Worm (Caenorhabditis elegans): ENCODE results near the gene chil-18.

The chil-18 gene

DNA sequence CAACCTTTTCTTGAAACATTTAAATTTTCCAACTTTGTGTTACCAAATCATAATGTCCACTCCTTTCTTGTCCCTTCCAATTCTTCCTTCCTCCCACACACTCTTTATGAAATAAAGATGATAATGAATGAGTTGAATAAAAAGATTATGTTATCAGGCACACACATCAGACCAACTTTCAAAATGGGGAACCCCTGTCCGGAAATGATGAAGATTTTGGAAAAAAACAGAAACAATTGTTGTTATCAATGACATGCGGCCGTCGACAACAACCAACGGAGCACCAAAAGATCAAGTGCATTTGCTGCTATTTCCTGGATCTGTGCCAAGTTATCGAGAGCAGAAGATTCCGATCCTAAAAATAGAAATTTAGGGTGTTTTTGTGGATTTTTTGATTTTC is 35.3 kb downstream of the chil-18 start:
- TF ChIP-seq alr-1 (tag; optimal IDR thresholded peaks at IDR 0.05; ENCODE audit: borderline replicate concordance), result no peak
- TF ChIP-seq lin-13 (GFP tag; optimal IDR thresholded peaks at IDR 0.05), result no peak
- peak; percentile 41 for TF ChIP-seq elt-2 (tag; optimal IDR thresholded peaks at IDR 0.05)
- no peak for TF ChIP-seq ceh-90 (tag; optimal IDR thresholded peaks at IDR 0.05)
- TF ChIP-seq efl-1 (optimal IDR thresholded peaks at IDR 0.05), result no peak
- TF ChIP-seq efl-1 (GFP tag; optimal IDR thresholded peaks at IDR 0.05 in 1 of 2), result peak in 1 of 2 experiments; percentile 33
- no peak for TF ChIP-seq C16A3.4 (tag; optimal IDR thresholded peaks at IDR 0.05)

ce11 chrII:9485081-9485730 is 37.1 kb downstream of the chil-18 start:
- no peak for TF ChIP-seq pag-3 (tag; optimal IDR thresholded peaks at IDR 0.05; ENCODE audit: borderline replicate concordance, insufficient read depth)
- TF ChIP-seq unc-98 (GFP tag; IDR thresholded peaks at IDR 0.05), result no peak
- no peak for TF ChIP-seq snu-23 (GFP tag; optimal IDR thresholded peaks at IDR 0.05)
- TF ChIP-seq C04F5.9 (tag; optimal IDR thresholded peaks at IDR 0.05), result no peak
- no peak for TF ChIP-seq egl-13 (tag; optimal IDR thresholded peaks at IDR 0.05)
- peak; percentile 45 for TF ChIP-seq blmp-1 (tag; optimal IDR thresholded peaks at IDR 0.05)
- peak; percentile 59 for TF ChIP-seq lin-14 (GFP tag; optimal IDR thresholded peaks at IDR 0.05)
- TF ChIP-seq nhr-12 (tag; optimal IDR thresholded peaks at IDR 0.05), result no peak
- no peak for TF ChIP-seq ets-5 (GFP tag; IDR thresholded peaks at IDR 0.05)
- TF ChIP-seq ceh-90 (tag; optimal IDR thresholded peaks at IDR 0.05), result no peak
- peak; percentile 22 for TF ChIP-seq tbx-2 (tag; optimal IDR thresholded peaks at IDR 0.05)
- TF ChIP-seq egl-27 (tag; optimal IDR thresholded peaks at IDR 0.05), result no peak
- peak; percentile 12 for TF ChIP-seq nhr-71 (tag; optimal IDR thresholded peaks at IDR 0.05)

ce11 chrII:9487337-9487950 is 39.4 kb downstream of the chil-18 start, which contains the start of gene T19H5.4:
Gene T19H5.4, minus strand, starts transcription at chrII:9487387.
- TF ChIP-seq C16A3.4 (tag; optimal IDR thresholded peaks at IDR 0.05), result peak; percentile 37
- TF ChIP-seq irx-1 (tag; optimal IDR thresholded peaks at IDR 0.05), result no peak
- TF ChIP-seq hlh-4 (tag; optimal IDR thresholded peaks at IDR 0.05), result no peak
- peak; percentile 8 to 11 for TF ChIP-seq efl-1 (optimal IDR thresholded peaks at IDR 0.05)
- peak in 1 of 2 experiments; percentile 90 for TF ChIP-seq efl-1 (GFP tag; optimal IDR thresholded peaks at IDR 0.05 in 1 of 2)
- TF ChIP-seq sox-4 (tag; optimal IDR thresholded peaks at IDR 0.05), result no peak
- no peak for TF ChIP-seq alr-1 (tag; optimal IDR thresholded peaks at IDR 0.05; ENCODE audit: borderline replicate concordance)
- TF ChIP-seq mep-1 (tag; optimal IDR thresholded peaks at IDR 0.05), result no peak
- TF ChIP-seq mdl-1 (tag; optimal IDR thresholded peaks at IDR 0.05), result peak in 1 of 2 experiments; percentile 73
- no peak for TF ChIP-seq nhr-12 (tag; optimal IDR thresholded peaks at IDR 0.05)
- no peak for TF ChIP-seq fkh-8 (tag; optimal IDR thresholded peaks at IDR 0.05)
- no peak for TF ChIP-seq nhr-11 (tag; optimal IDR thresholded peaks at IDR 0.05)
- TF ChIP-seq nhr-77 (tag; optimal IDR thresholded peaks at IDR 0.05), result no peak
- TF ChIP-seq ceh-90 (tag; optimal IDR thresholded peaks at IDR 0.05), result no peak
- peak; percentile 90 for TF ChIP-seq lin-14 (GFP tag; optimal IDR thresholded peaks at IDR 0.05)
- TF ChIP-seq efl-3 (GFP tag; optimal IDR thresholded peaks at IDR 0.05), result no peak
- TF ChIP-seq nhr-19 (GFP tag; conservative IDR thresholded peaks at IDR 0.05), result peak; percentile 61
- TF ChIP-seq fkh-4 (tag; optimal IDR thresholded peaks at IDR 0.05; ENCODE audit: borderline replicate concordance), result no peak
- TF ChIP-seq fkh-10 (GFP tag; optimal IDR thresholded peaks at IDR 0.05), result no peak
- no peak for TF ChIP-seq nhr-84 (tag; optimal IDR thresholded peaks at IDR 0.05)
- peak in 1 of 2 experiments; percentile 20 for TF ChIP-seq egl-27 (tag; optimal IDR thresholded peaks at IDR 0.05)
- peak; percentile 18 for TF ChIP-seq xbp-1 (tag; optimal IDR thresholded peaks at IDR 0.05)
- TF ChIP-seq nhr-47 (tag; optimal IDR thresholded peaks at IDR 0.05), result peak; percentile 44
- peak; percentile 94 for TF ChIP-seq nhr-85 (tag)
- TF ChIP-seq skn-1 (tag; optimal IDR thresholded peaks at IDR 0.05), result peak; percentile 34
- no peak for TF ChIP-seq Y116A8C.19 (tag; optimal IDR thresholded peaks at IDR 0.05; ENCODE audit: borderline replicate concordance)
- no peak for TF ChIP-seq ces-1 (GFP tag; optimal IDR thresholded peaks at IDR 0.05)
- TF ChIP-seq dsc-1 (tag; optimal IDR thresholded peaks at IDR 0.05), result no peak
- no peak for TF ChIP-seq pqm-1 (tag; optimal IDR thresholded peaks at IDR 0.05)
- TF ChIP-seq tbx-2 (tag; optimal IDR thresholded peaks at IDR 0.05), result peak; percentile 76
- TF ChIP-seq elt-3 (tag; optimal IDR thresholded peaks at IDR 0.05), result peak in 4 of 6 experiments; percentile 45 to 68 (median 60)
- peak; percentile 26 for TF ChIP-seq swsn-7 (tag; optimal IDR thresholded peaks at IDR 0.05)
- peak; percentile 38 for TF ChIP-seq rnt-1 (tag; optimal IDR thresholded peaks at IDR 0.05)
- TF ChIP-seq lsy-2 (tag; optimal IDR thresholded peaks at IDR 0.05), result peak; percentile 11 to 32
- TF ChIP-seq ets-5 (GFP tag; IDR thresholded peaks at IDR 0.05), result no peak
- TF ChIP-seq snpc-4 (tag; optimal IDR thresholded peaks at IDR 0.05), result no peak
- TF ChIP-seq ztf-11 (tag; optimal IDR thresholded peaks at IDR 0.05), result no peak
